Worm (Caenorhabditis elegans) whole organism, L1 larva: ENCODE data around the gene srz-95.

Source experiments
- C16A3.4 ChIP-seq: fragments of 150-350 bp; optimal IDR thresholded peaks from 2 replicates; lab custom pipeline; 2014; ENCODE audit warnings: missing biosample characterization, missing genetic modification characterization
- ceh-82 ChIP-seq, 3 experiments: fragments of 150-350 bp in 1 of 3; sonication (generic microtip) in 2 of 3; optimal IDR thresholded peaks; 2 replicates each; lab custom pipeline; 2014 to 2017; ENCODE audit warnings: missing biosample characterization in 3 of 3, missing genetic modification characterization in 3 of 3
- ceh-90 ChIP-seq: sonication (generic microtip); optimal IDR thresholded peaks from 2 replicates; lab custom pipeline; 2016; ENCODE audit warnings: missing genetic modification characterization, missing compliant biosample characterization
- ces-1 ChIP-seq: fragments of 150-350 bp; optimal IDR thresholded peaks from 2 replicates; lab custom pipeline; 2014; ENCODE audit warnings: missing biosample characterization, missing genetic modification reagents, missing genetic modification characterization
- dpl-1 ChIP-seq, 3 experiments: fragments of 150-350 bp in 2 of 3; sonication (generic microtip) in 1 of 3; optimal IDR thresholded peaks; 2 replicates each; lab custom pipeline; 2014 to 2017; ENCODE audit warnings: missing biosample characterization in 3 of 3, missing genetic modification characterization in 3 of 3, missing genetic modification reagents in 3 of 3
- efl-1 ChIP-seq, 4 experiments: fragments of 150-350 bp; optimal IDR thresholded peaks in 3 of 4; peaks in 1 of 4; 1 replicate in 1 of 4; 2 replicates in 3 of 4; lab custom pipeline; 2014; ENCODE audit warnings: missing biosample characterization in 2 of 4, missing genetic modification characterization in 2 of 4, missing genetic modification reagents in 2 of 4
- egl-27 ChIP-seq, 2 experiments: fragments of 150-350 bp in 1 of 2; sonication (generic microtip); optimal IDR thresholded peaks; 3 replicates each; lab custom pipeline; 2017 to 2018; ENCODE audit warnings: missing biosample characterization in 2 of 2, missing genetic modification characterization in 2 of 2, missing genetic modification reagents in 2 of 2
- fkh-10 ChIP-seq: sonication (generic microtip); optimal IDR thresholded peaks from 2 replicates; lab custom pipeline; 2017; ENCODE audit warnings: missing biosample characterization, missing genetic modification reagents, missing genetic modification characterization
- fkh-4 ChIP-seq: sonication (generic microtip); optimal IDR thresholded peaks from 2 replicates; lab custom pipeline; 2016; ENCODE audit warnings: missing compliant biosample characterization, missing genetic modification characterization, borderline replicate concordance
- grh-1 ChIP-seq: fragments of 200-800 bp; sonication (Bioruptor generic); IDR thresholded peaks from 2 replicates; pipeline ENCODE4 v1.3.6; 2022; ENCODE audit warnings: missing genetic modification reagents, missing genetic modification characterization, missing compliant biosample characterization
- hlh-4 ChIP-seq: sonication (generic microtip); optimal IDR thresholded peaks from 2 replicates; lab custom pipeline; 2016; ENCODE audit warnings: mild to moderate bottlenecking, missing genetic modification characterization, missing compliant biosample characterization
- irx-1 ChIP-seq: sonication (generic microtip); optimal IDR thresholded peaks from 2 replicates; lab custom pipeline; 2016; ENCODE audit warnings: missing genetic modification characterization, missing compliant biosample characterization
- isw-1 ChIP-seq: fragments of 200-800 bp; sonication (Bioruptor generic); IDR thresholded peaks from 2 replicates; pipeline ENCODE4 v1.3.6; 2022; ENCODE audit warnings: missing genetic modification characterization, missing compliant biosample characterization
- lin-13 ChIP-seq: fragments of 150-350 bp; optimal IDR thresholded peaks from 2 replicates; lab custom pipeline; 2014; ENCODE audit warnings: missing biosample characterization, missing genetic modification reagents, missing genetic modification characterization
- lin-15B ChIP-seq: fragments of 150-350 bp; sonication (generic microtip); optimal IDR thresholded peaks from 3 replicates; lab custom pipeline; 2014; ENCODE audit warnings: missing biosample characterization, missing genetic modification characterization
- lin-35 ChIP-seq, 2 experiments: fragments of 150-350 bp; optimal IDR thresholded peaks; 2 replicates each; lab custom pipeline; 2014; ENCODE audit warnings: missing biosample characterization in 2 of 2, missing genetic modification characterization in 2 of 2, missing genetic modification reagents in 2 of 2
- lir-3 ChIP-seq: sonication (generic microtip); optimal IDR thresholded peaks from 2 replicates; lab custom pipeline; 2016; ENCODE audit warnings: mild to moderate bottlenecking, missing genetic modification characterization, moderate library complexity, missing compliant biosample characterization; ENCODE audit not compliant: poor library complexity
- lsy-2 ChIP-seq, 2 experiments: fragments of 150-350 bp; optimal IDR thresholded peaks; 2 replicates each; lab custom pipeline; 2014; ENCODE audit warnings: missing biosample characterization in 2 of 2, missing genetic modification characterization in 2 of 2
- mab-9 ChIP-seq: fragments of 200-800 bp; sonication (Bioruptor generic); IDR thresholded peaks from 2 replicates; pipeline ENCODE4 v1.3.6; 2022; ENCODE audit warnings: missing genetic modification reagents, missing genetic modification characterization, missing compliant biosample characterization
- mdl-1 ChIP-seq, 2 experiments: fragments of 150-350 bp; optimal IDR thresholded peaks; 2 replicates each; lab custom pipeline; 2014 to 2017; ENCODE audit warnings: missing biosample characterization in 2 of 2, missing genetic modification characterization in 2 of 2, inconsistent platforms in 1 of 2
- mef-2 ChIP-seq: fragments of 150-350 bp; optimal IDR thresholded peaks from 2 replicates; lab custom pipeline; 2014; ENCODE audit warnings: missing biosample characterization, missing genetic modification characterization
- nhr-12 ChIP-seq: sonication (generic microtip); optimal IDR thresholded peaks from 2 replicates; lab custom pipeline; 2017; ENCODE audit warnings: missing biosample characterization, missing genetic modification characterization
- nhr-19 ChIP-seq: fragments of 200-800 bp; sonication (Bioruptor generic); conservative IDR thresholded peaks from 2 replicates; pipeline ENCODE4 v1.3.6; 2022; ENCODE audit warnings: missing genetic modification characterization, missing compliant biosample characterization
- nhr-28 ChIP-seq: fragments of 150-350 bp; optimal IDR thresholded peaks from 2 replicates; lab custom pipeline; 2014; ENCODE audit warnings: missing biosample characterization, missing genetic modification characterization
- nhr-47 ChIP-seq: sonication (generic microtip); optimal IDR thresholded peaks from 2 replicates; lab custom pipeline; 2016; ENCODE audit warnings: mild to moderate bottlenecking, missing genetic modification characterization, moderate library complexity, missing compliant biosample characterization
- nhr-77 ChIP-seq: fragments of 150-350 bp; optimal IDR thresholded peaks from 2 replicates; lab custom pipeline; 2014; ENCODE audit warnings: missing biosample characterization, missing genetic modification characterization
- nhr-84 ChIP-seq: sonication (generic microtip); optimal IDR thresholded peaks from 2 replicates; lab custom pipeline; 2017; ENCODE audit warnings: missing biosample characterization, missing genetic modification characterization
- nhr-85 ChIP-seq: sonication (generic microtip); peaks from one replicate; lab custom pipeline; 2016; ENCODE audit warnings: missing genetic modification characterization, inconsistent platforms, missing compliant biosample characterization
- pqm-1 ChIP-seq: sonication (generic microtip); optimal IDR thresholded peaks from 3 replicates; lab custom pipeline; 2017; ENCODE audit warnings: missing biosample characterization, missing genetic modification characterization
- skn-1 ChIP-seq: fragments of 150-350 bp; optimal IDR thresholded peaks from 2 replicates; lab custom pipeline; 2014; ENCODE audit warnings: missing biosample characterization, missing genetic modification characterization
- sptf-1 ChIP-seq: fragments of 150-350 bp; optimal IDR thresholded peaks from 2 replicates; lab custom pipeline; 2014; ENCODE audit warnings: missing biosample characterization, missing genetic modification characterization
- sup-37 ChIP-seq: fragments of 200-800 bp; sonication (Bioruptor generic); optimal IDR thresholded peaks from 2 replicates; lab custom pipeline; 2018; ENCODE audit warnings: mild to moderate bottlenecking, missing genetic modification characterization, missing compliant biosample characterization
- unc-62 ChIP-seq: fragments of 150-350 bp; optimal IDR thresholded peaks from 2 replicates; lab custom pipeline; 2014; ENCODE audit warnings: missing biosample characterization, missing genetic modification reagents, missing genetic modification characterization
- unc-98 ChIP-seq: fragments of 200-800 bp; sonication (Bioruptor generic); IDR thresholded peaks from 2 replicates; pipeline ENCODE4 v1.3.6; 2022; ENCODE audit warnings: missing genetic modification characterization, missing compliant biosample characterization

srz-95 gene

DNA sequence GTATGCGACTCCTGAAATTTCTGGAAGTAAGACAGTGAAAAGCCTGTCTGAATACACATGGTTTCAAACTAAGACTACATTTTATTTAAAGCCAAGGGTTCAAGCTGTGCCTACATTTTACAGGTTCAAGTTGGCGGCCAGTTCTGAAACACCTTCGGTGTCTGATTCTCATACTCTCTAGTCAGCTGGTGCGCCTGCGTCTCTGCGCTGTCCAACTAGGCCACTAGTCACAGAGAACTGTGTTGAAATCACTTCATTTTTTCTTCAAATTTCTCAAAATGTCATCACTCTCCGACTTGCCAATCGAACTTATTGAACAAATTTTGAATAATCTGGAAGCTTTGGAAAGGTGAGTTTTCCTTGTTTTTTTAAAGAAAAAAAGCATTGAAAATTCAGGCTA is 25.2 kb upstream of the srz-95 start, which contains the start of gene fbxa-90:
Gene fbxa-90, plus strand, starts transcription at position 179 of the 400 bp plus-strand sequence.
- TF ChIP-seq sptf-1 (tag; lab: Kevin White, UChicago) (no peak), ces-1 (GFP tag; lab: Kevin White, UChicago) (no peak), dpl-1 (GFP tag; optimal IDR thresholded peaks at IDR 0.05; lab: Kevin White, UChicago) (peak in 2 of 3 experiments; percentile 27 to 31), efl-1 (optimal IDR thresholded peaks at IDR 0.05; lab: Kevin White, UChicago) (peak; percentile 29 to 64), efl-1 (GFP tag; optimal IDR thresholded peaks at IDR 0.05 in 1 of 2; lab: Kevin White, UChicago) (peak in 1 of 2 experiments; percentile 94), lin-35 (GFP tag; optimal IDR thresholded peaks at IDR 0.05; lab: Kevin White, UChicago) (peak in 1 of 2 experiments; percentile 54), skn-1 (tag; lab: Kevin White, UChicago) (peak; percentile 15), pqm-1 (tag; lab: Kevin White, UChicago) (no peak)

DNA sequence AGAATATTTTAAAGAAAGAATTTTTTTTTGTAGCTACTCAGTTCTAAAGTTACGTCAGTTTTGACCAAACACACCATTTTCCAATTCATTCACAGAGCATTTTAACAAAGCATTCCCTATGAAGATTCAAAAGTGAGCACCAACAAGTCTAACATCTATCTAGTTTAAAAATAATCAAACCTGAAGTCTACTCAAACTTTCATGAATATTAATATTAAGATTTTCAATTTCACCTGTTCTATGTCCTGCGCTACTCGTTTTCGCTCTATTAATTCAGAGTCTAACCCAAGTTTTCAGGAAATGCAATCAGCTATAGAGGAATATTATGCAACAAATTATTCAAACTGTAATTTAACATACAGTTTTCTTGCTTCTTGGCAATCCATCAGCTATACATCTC is 19.7 kb upstream of the srz-95 start, which contains the start of gene srh-119:
Gene srh-119, plus strand, starts transcription at position 301 of the 400 bp plus-strand sequence.
- TF ChIP-seq irx-1 (tag; lab: Kevin White, UChicago) (no peak), sup-37 (GFP tag; lab: Kevin White, UChicago) (no peak), lir-3 (tag; lab: Kevin White, UChicago) (no peak), grh-1 (GFP tag; lab: Robert Waterston, UW) (no peak), nhr-19 (no peak), unc-62 (GFP tag; lab: Kevin White, UChicago) (no peak), lin-13 (GFP tag; lab: Kevin White, UChicago) (no peak), mab-9 (GFP tag; lab: Robert Waterston, UW) (no peak), unc-98 (GFP tag; lab: Robert Waterston, UW) (no peak), mef-2 (tag; lab: Kevin White, UChicago) (no peak), efl-1 (optimal IDR thresholded peaks at IDR 0.05; lab: Kevin White, UChicago) (no peak), efl-1 (GFP tag; optimal IDR thresholded peaks at IDR 0.05 in 1 of 2; lab: Kevin White, UChicago) (no peak), egl-27 (tag; optimal IDR thresholded peaks at IDR 0.05; lab: Kevin White, UChicago) (no peak), nhr-28 (tag; lab: Kevin White, UChicago) (no peak), ceh-82 (tag; optimal IDR thresholded peaks at IDR 0.05; lab: Kevin White, UChicago) (no peak)

DNA sequence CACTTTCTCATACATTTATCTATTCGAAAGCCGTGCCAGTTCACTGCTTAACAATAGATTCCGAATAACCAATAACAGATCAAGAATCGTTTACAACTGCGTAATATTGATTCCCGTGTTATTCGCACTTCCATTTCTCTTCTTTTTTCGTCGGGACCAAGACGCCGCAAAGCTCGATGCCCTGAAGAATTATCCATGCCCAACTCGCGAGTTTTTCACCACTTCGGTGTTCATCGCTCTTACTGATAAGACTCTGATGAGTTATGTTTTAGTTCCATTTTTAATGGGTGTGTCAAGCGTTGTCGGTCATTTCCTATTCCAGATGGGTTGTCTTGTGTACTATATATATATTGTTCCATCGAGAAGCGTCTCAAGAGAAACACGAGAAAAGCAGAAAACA is 18.5 kb upstream of the srz-95 start:
- TF ChIP-seq nhr-84: no peak
- no peak for TF ChIP-seq C16A3.4 (tag; lab: Kevin White, UChicago)
- TF ChIP-seq nhr-47 (tag; lab: Kevin White, UChicago): no peak
- TF ChIP-seq pqm-1 (tag; lab: Kevin White, UChicago): no peak
- no peak for TF ChIP-seq isw-1 (GFP tag; lab: Robert Waterston, UW)
- TF ChIP-seq nhr-12 (tag; lab: Kevin White, UChicago): no peak
- TF ChIP-seq lsy-2 (tag; optimal IDR thresholded peaks at IDR 0.05; lab: Kevin White, UChicago): no peak
- no peak for TF ChIP-seq fkh-10 (GFP tag; lab: Kevin White, UChicago)
- TF ChIP-seq nhr-77 (tag; lab: Kevin White, UChicago): no peak
- TF ChIP-seq nhr-28 (tag; lab: Kevin White, UChicago): no peak
- no peak for TF ChIP-seq mdl-1 (tag; optimal IDR thresholded peaks at IDR 0.05; lab: Kevin White, UChicago)
- no peak for TF ChIP-seq fkh-4
- no peak for TF ChIP-seq lin-15B (tag; lab: Kevin White, UChicago)
- TF ChIP-seq grh-1 (GFP tag; lab: Robert Waterston, UW): no peak
- no peak for TF ChIP-seq ces-1 (GFP tag; lab: Kevin White, UChicago)
- no peak for TF ChIP-seq ceh-90 (tag; lab: Kevin White, UChicago)
- no peak for TF ChIP-seq hlh-4 (tag; lab: Kevin White, UChicago)
- no peak for TF ChIP-seq lin-35 (GFP tag; optimal IDR thresholded peaks at IDR 0.05; lab: Kevin White, UChicago)
- no peak for TF ChIP-seq skn-1 (tag; lab: Kevin White, UChicago)

DNA sequence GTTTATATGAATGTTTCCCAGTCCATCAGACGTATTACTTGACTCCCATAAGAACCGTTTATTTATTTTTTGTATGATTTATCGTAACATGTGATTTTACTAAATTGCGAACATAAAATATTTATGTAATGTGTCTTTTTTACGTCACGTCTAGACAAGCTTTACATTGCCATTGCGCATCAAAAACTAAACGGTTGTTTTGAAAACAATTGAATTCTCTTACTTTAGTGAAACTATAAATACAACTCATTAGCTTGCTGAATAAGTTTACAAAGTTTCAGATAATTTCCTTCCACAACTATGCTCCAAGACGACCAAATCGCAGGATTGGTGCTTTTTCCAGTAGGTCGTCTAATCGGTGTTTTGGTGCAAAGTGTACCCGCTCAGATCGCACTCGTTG is 16.9 kb upstream of the srz-95 start, which contains the start of gene srx-54:
Gene srx-54, plus strand, starts transcription at position 301 of the 400 bp plus-strand sequence.
- TF ChIP-seq nhr-85 (tag; lab: Kevin White, UChicago) (no peak), lin-35 (GFP tag; optimal IDR thresholded peaks at IDR 0.05; lab: Kevin White, UChicago) (no peak)
